Worm (Caenorhabditis elegans): ENCODE data around the gene lin-46.

lin-46 gene

ce11 chrV:12999559-12999958 is 30.9 kb downstream of the lin-46 start, which contains the start of gene far-4:
TSS of gene far-4 (minus strand) at chrV:12999659.
- TF ChIP-seq ama-1 (optimal IDR thresholded peaks at IDR 0.05) (no peak), ztf-11 (tag; optimal IDR thresholded peaks at IDR 0.05) (no peak), mbf-1 (tag; optimal IDR thresholded peaks at IDR 0.05) (no peak), ztf-1 (GFP tag; conservative IDR thresholded peaks at IDR 0.05) (no peak), dmd-4 (tag; optimal IDR thresholded peaks at IDR 0.05) (no peak), sma-3 (GFP tag; optimal IDR thresholded peaks at IDR 0.05) (no peak), aly-2 (tag; optimal IDR thresholded peaks at IDR 0.05) (no peak), unc-55 (GFP tag; optimal IDR thresholded peaks at IDR 0.05) (no peak), nhr-23 (tag; optimal IDR thresholded peaks at IDR 0.05) (no peak), lsy-2 (tag; optimal IDR thresholded peaks at IDR 0.05) (no peak), fos-1 (tag; optimal IDR thresholded peaks at IDR 0.05) (no peak), lin-11 (tag; optimal IDR thresholded peaks at IDR 0.05) (no peak), C34F6.9 (tag; optimal IDR thresholded peaks at IDR 0.05) (no peak), nhr-77 (tag; optimal IDR thresholded peaks at IDR 0.05) (no peak)

- no peak for TF ChIP-seq nhr-25 (tag; optimal IDR thresholded peaks at IDR 0.05)
Observed at ce11 chrV:13000068-13000467, 31.4 kb downstream of the lin-46 start.

- TF ChIP-seq nhr-23 (tag; optimal IDR thresholded peaks at IDR 0.05), result no peak
- TF ChIP-seq fos-1 (tag; optimal IDR thresholded peaks at IDR 0.05), result peak; percentile 27
Observed at ce11 chrV:13002070-13002469, 33.4 kb downstream of the lin-46 start, which contains the start of gene inft-2. TSS of gene inft-2 (plus strand) at chrV:13002317.

ce11 chrV:13003378-13003777 is 34.7 kb downstream of the lin-46 start:
- peak; percentile 57 for TF ChIP-seq nhr-21 (tag; optimal IDR thresholded peaks at IDR 0.05)
- TF ChIP-seq unc-55 (GFP tag; optimal IDR thresholded peaks at IDR 0.05), result peak; percentile 67
- TF ChIP-seq lsy-2 (tag; optimal IDR thresholded peaks at IDR 0.05), result peak; percentile 52 to 63
- no peak for TF ChIP-seq ztf-11 (tag; optimal IDR thresholded peaks at IDR 0.05)
- no peak for TF ChIP-seq lin-13 (GFP tag; optimal IDR thresholded peaks at IDR 0.05)
- no peak for TF ChIP-seq skn-1 (tag; optimal IDR thresholded peaks at IDR 0.05)
- TF ChIP-seq mdl-1 (tag; optimal IDR thresholded peaks at IDR 0.05), result peak in 1 of 2 experiments; percentile 5
- TF ChIP-seq sma-3 (GFP tag; optimal IDR thresholded peaks at IDR 0.05), result peak; percentile 71
- TF ChIP-seq ceh-16 (tag; optimal IDR thresholded peaks at IDR 0.05), result peak; percentile 44
- TF ChIP-seq sma-9 (GFP tag; optimal IDR thresholded peaks at IDR 0.05), result peak; percentile 74
- TF ChIP-seq sma-9 (tag; optimal IDR thresholded peaks at IDR 0.05), result no peak
- TF ChIP-seq mab-5 (tag; optimal IDR thresholded peaks at IDR 0.05), result no peak
- TF ChIP-seq snpc-4 (tag; optimal IDR thresholded peaks at IDR 0.05), result peak; percentile 6
- TF ChIP-seq R02D3.7 (tag; optimal IDR thresholded peaks at IDR 0.05), result no peak
- TF ChIP-seq blmp-1 (tag; optimal IDR thresholded peaks at IDR 0.05; ENCODE audit: insufficient read depth), result no peak
- peak; percentile 57 for TF ChIP-seq C34F6.9 (tag; optimal IDR thresholded peaks at IDR 0.05)
- TF ChIP-seq nhr-10 (tag; optimal IDR thresholded peaks at IDR 0.05), result no peak
- peak; percentile 1 for TF ChIP-seq Y55F3AM.14 (GFP tag; optimal IDR thresholded peaks at IDR 0.05)
- peak; percentile 93 for TF ChIP-seq nhr-129 (tag; optimal IDR thresholded peaks at IDR 0.05)
- TF ChIP-seq egl-27 (tag; optimal IDR thresholded peaks at IDR 0.05), result peak; percentile 58
- peak; percentile 51 for TF ChIP-seq fos-1 (tag; optimal IDR thresholded peaks at IDR 0.05)
- TF ChIP-seq F13H6.1 (tag; optimal IDR thresholded peaks at IDR 0.05), result peak; percentile 70
- no peak for TF ChIP-seq ztf-4 (tag; optimal IDR thresholded peaks at IDR 0.05)
- peak; percentile 46 for TF ChIP-seq nhr-25 (tag; optimal IDR thresholded peaks at IDR 0.05)
- no peak for TF ChIP-seq alr-1 (tag; optimal IDR thresholded peaks at IDR 0.05)
- TF ChIP-seq gmeb-1 (tag; optimal IDR thresholded peaks at IDR 0.05), result peak; percentile 56
- peak; percentile 74 for TF ChIP-seq crh-2 (tag; optimal IDR thresholded peaks at IDR 0.05)
- TF ChIP-seq zag-1 (tag; optimal IDR thresholded peaks at IDR 0.05), result peak; percentile 13
- TF ChIP-seq lin-11 (tag; optimal IDR thresholded peaks at IDR 0.05), result peak; percentile 52

DNA sequence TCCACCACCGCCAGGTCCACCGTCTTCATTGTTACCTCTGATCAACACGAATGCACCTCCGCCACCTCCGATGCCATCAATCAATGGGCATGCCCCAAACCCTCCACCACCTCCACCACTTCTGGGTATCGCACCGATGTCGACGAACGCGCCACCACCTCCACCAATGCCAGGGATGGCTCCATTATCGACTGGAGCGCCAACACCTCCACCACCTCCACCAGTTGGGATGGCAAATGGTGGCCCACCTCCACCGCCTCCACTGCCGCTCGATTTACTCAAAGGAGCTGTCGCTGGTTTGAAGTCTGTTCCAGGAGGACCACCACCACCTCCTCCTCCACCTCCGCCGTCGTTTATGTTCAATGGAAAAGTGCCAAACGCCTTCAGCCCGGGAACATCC is 35.7 kb downstream of the lin-46 start:
- TF ChIP-seq unc-55 (GFP tag; optimal IDR thresholded peaks at IDR 0.05) (no peak), nhr-6 (tag; optimal IDR thresholded peaks at IDR 0.05) (no peak), F13H6.1 (tag; optimal IDR thresholded peaks at IDR 0.05) (no peak), lin-13 (GFP tag; optimal IDR thresholded peaks at IDR 0.05) (no peak), zag-1 (tag; optimal IDR thresholded peaks at IDR 0.05) (no peak), ceh-82 (tag; optimal IDR thresholded peaks at IDR 0.05) (no peak), dmd-4 (tag; optimal IDR thresholded peaks at IDR 0.05) (no peak), snpc-4 (tag; optimal IDR thresholded peaks at IDR 0.05) (no peak), ceh-16 (tag; optimal IDR thresholded peaks at IDR 0.05) (no peak), nhr-10 (tag; optimal IDR thresholded peaks at IDR 0.05) (no peak), aly-2 (tag; optimal IDR thresholded peaks at IDR 0.05) (no peak), elt-3 (tag; optimal IDR thresholded peaks at IDR 0.05) (no peak), ZK546.5 (tag; optimal IDR thresholded peaks at IDR 0.05) (no peak)
